Fruit fly (Drosophila melanogaster) whole organism, embryonic: ENCODE measurements around the gene CG4660.

Source experiments
- Atf3 ChIP-seq: fragments of 200-800 bp; sonication (Bioruptor generic); optimal IDR thresholded peaks from 3 replicates; lab custom pipeline; 2016; ENCODE audit warnings: missing biosample characterization, missing genetic modification characterization
- Blimp-1 ChIP-seq: fragments of 200-800 bp; sonication (Bioruptor generic); optimal IDR thresholded peaks from 3 replicates; lab custom pipeline; 2018; ENCODE audit warnings: missing biosample characterization, missing genetic modification characterization, mild to moderate bottlenecking, moderate library complexity, missing genetic modification reagents
- CG11085 ChIP-seq: fragments of 200-800 bp; sonication (Bioruptor generic); IDR thresholded peaks from 2 replicates; pipeline ENCODE4 v1.3.6; 2022; ENCODE audit warnings: missing biosample characterization, missing genetic modification characterization
- CG12659 ChIP-seq: fragments of 200-800 bp; sonication (Bioruptor generic); optimal IDR thresholded peaks from 3 replicates; lab custom pipeline; 2017; ENCODE audit warnings: mild to moderate bottlenecking, missing biosample characterization, missing genetic modification reagents, missing genetic modification characterization
- CG13624 ChIP-seq: fragments of 200-800 bp; sonication (Bioruptor generic); optimal IDR thresholded peaks from 2 replicates; lab custom pipeline; 2016; ENCODE audit warnings: missing biosample characterization, missing genetic modification characterization
- CG13894 ChIP-seq: fragments of 200-800 bp; sonication (Bioruptor generic); optimal IDR thresholded peaks from 3 replicates; lab custom pipeline; 2018; ENCODE audit warnings: missing biosample characterization, mild to moderate bottlenecking, missing genetic modification characterization, moderate library complexity
- CG15011 ChIP-seq: fragments of 200-800 bp; sonication (Bioruptor generic); optimal IDR thresholded peaks from 3 replicates; lab custom pipeline; 2018; ENCODE audit warnings: missing biosample characterization, mild to moderate bottlenecking, missing genetic modification characterization
- CG1602 ChIP-seq: fragments of 200-800 bp; sonication (Bioruptor generic); optimal IDR thresholded peaks from 3 replicates; lab custom pipeline; 2016; ENCODE audit warnings: missing biosample characterization, missing genetic modification characterization
- CG17328 ChIP-seq: fragments of 200-800 bp; sonication (Bioruptor generic); IDR thresholded peaks from 2 replicates; pipeline ENCODE4 v1.3.6; 2022; ENCODE audit warnings: missing biosample characterization, missing genetic modification characterization
- CG17612 ChIP-seq: fragments of 200-800 bp; sonication (Bioruptor generic); IDR thresholded peaks from 2 replicates; pipeline ENCODE4 v1.3.6; 2022; ENCODE audit warnings: missing biosample characterization, missing genetic modification characterization
- CG30403 ChIP-seq: fragments of 200-800 bp; sonication (Bioruptor generic); optimal IDR thresholded peaks from 3 replicates; lab custom pipeline; 2016; ENCODE audit warnings: missing biosample characterization, missing genetic modification characterization
- CG3163 ChIP-seq: fragments of 200-800 bp; sonication (Bioruptor generic); optimal IDR thresholded peaks from 3 replicates; lab custom pipeline; 2016; ENCODE audit warnings: missing biosample characterization, missing genetic modification characterization
- CG3838 ChIP-seq: fragments of 200-800 bp; sonication (Bioruptor generic); optimal IDR thresholded peaks from 3 replicates; lab custom pipeline; 2016; ENCODE audit warnings: missing biosample characterization, missing genetic modification characterization
- CG43689 ChIP-seq: fragments of 200-800 bp; sonication (Bioruptor generic); IDR thresholded peaks from 2 replicates; pipeline ENCODE4 v1.3.6; 2022; ENCODE audit warnings: missing biosample characterization, missing genetic modification characterization
- CG4820 ChIP-seq: fragments of 200-800 bp; sonication (Bioruptor generic); optimal IDR thresholded peaks from 3 replicates; lab custom pipeline; 2016; ENCODE audit warnings: missing biosample characterization, missing genetic modification characterization
- CG5953 ChIP-seq: fragments of 200-800 bp; sonication (Bioruptor generic); IDR thresholded peaks from 2 replicates; pipeline ENCODE4 v1.3.6; 2022; ENCODE audit warnings: missing biosample characterization, missing genetic modification characterization
- CG8478 ChIP-seq: fragments of >200 bp; optimal IDR thresholded peaks from 2 replicates; lab custom pipeline; 2018
- CG9727 ChIP-seq: fragments of 200-800 bp; sonication (Bioruptor generic); optimal IDR thresholded peaks from 3 replicates; lab custom pipeline; 2017; ENCODE audit warnings: missing biosample characterization, mild to moderate bottlenecking, missing genetic modification characterization
- CG9797 ChIP-seq: fragments of 200-800 bp; sonication (Bioruptor generic); optimal IDR thresholded peaks from 3 replicates; lab custom pipeline; 2018; ENCODE audit warnings: missing biosample characterization, mild to moderate bottlenecking, missing genetic modification characterization
- CG9817 ChIP-seq: fragments of 200-800 bp; sonication (Bioruptor generic); optimal IDR thresholded peaks from 2 replicates; lab custom pipeline; 2018; ENCODE audit warnings: missing biosample characterization, mild to moderate bottlenecking, missing genetic modification characterization, moderate library complexity
- Dip3 ChIP-seq: fragments of 200-800 bp; sonication (Bioruptor generic); optimal IDR thresholded peaks from 3 replicates; lab custom pipeline; 2016; ENCODE audit warnings: missing biosample characterization, missing genetic modification characterization
- Dp ChIP-seq: fragments of 200-800 bp; sonication (Bioruptor generic); optimal IDR thresholded peaks from 2 replicates; lab custom pipeline; 2018; ENCODE audit warnings: missing biosample characterization, mild to moderate bottlenecking, missing genetic modification characterization, moderate library complexity
- GATAe ChIP-seq: fragments of 200-800 bp; sonication (Bioruptor generic); conservative IDR thresholded peaks from 2 replicates; pipeline ENCODE4 v1.3.6; 2022; ENCODE audit warnings: missing biosample characterization, missing genetic modification characterization
- Gsc ChIP-seq: fragments of 200-800 bp; sonication (Bioruptor generic); IDR thresholded peaks from 2 replicates; pipeline ENCODE4 v1.3.6; 2022; ENCODE audit warnings: missing biosample characterization, missing genetic modification characterization
- HLHmδ ChIP-seq: fragments of 200-800 bp; sonication (Bioruptor generic); optimal IDR thresholded peaks from 2 replicates; lab custom pipeline; 2018; ENCODE audit warnings: missing biosample characterization, mild to moderate bottlenecking, missing genetic modification characterization, moderate library complexity
- Hand ChIP-seq: fragments of 200-800 bp; sonication (Bioruptor generic); optimal IDR thresholded peaks from 2 replicates; lab custom pipeline; 2017; ENCODE audit warnings: mild to moderate bottlenecking, missing biosample characterization, missing genetic modification reagents, missing genetic modification characterization
- Hmr ChIP-seq: fragments of 200-800 bp; sonication (Bioruptor generic); optimal IDR thresholded peaks from 3 replicates; lab custom pipeline; 2017; ENCODE audit warnings: mild to moderate bottlenecking, missing biosample characterization, missing genetic modification reagents, missing genetic modification characterization
- Hr51 ChIP-seq, 2 experiments: fragments of 200-800 bp; sonication (Bioruptor generic); optimal IDR thresholded peaks; 2 replicates in 1 of 2; 3 replicates in 1 of 2; lab custom pipeline; 2016 to 2018; ENCODE audit warnings: missing biosample characterization in 2 of 2, missing genetic modification characterization in 2 of 2, mild to moderate bottlenecking in 1 of 2, moderate library complexity in 1 of 2
- Hsf ChIP-seq: fragments of 200-800 bp; sonication (Bioruptor generic); optimal IDR thresholded peaks from 3 replicates; lab custom pipeline; 2016; ENCODE audit warnings: missing biosample characterization, missing genetic modification characterization
- Jarid2 ChIP-seq: fragments of 200-800 bp; sonication (Bioruptor generic); optimal IDR thresholded peaks from 3 replicates; lab custom pipeline; 2017; ENCODE audit warnings: mild to moderate bottlenecking, missing biosample characterization, missing genetic modification reagents, missing genetic modification characterization
- MESR4 ChIP-seq: fragments of 200-800 bp; sonication (Bioruptor generic); optimal IDR thresholded peaks from 2 replicates; lab custom pipeline; 2018; ENCODE audit warnings: missing biosample characterization, mild to moderate bottlenecking, missing genetic modification characterization, moderate library complexity
- Sox102F ChIP-seq: fragments of 200-800 bp; sonication (Bioruptor generic); optimal IDR thresholded peaks from 2 replicates; lab custom pipeline; 2018; ENCODE audit warnings: missing biosample characterization, mild to moderate bottlenecking, missing genetic modification characterization, moderate library complexity
- ab ChIP-seq: fragments of 200-800 bp; sonication (Bioruptor generic); optimal IDR thresholded peaks from 2 replicates; lab custom pipeline; 2016; ENCODE audit warnings: missing biosample characterization, missing genetic modification characterization
- ato ChIP-seq: fragments of 200-800 bp; sonication (Bioruptor generic); IDR thresholded peaks from 2 replicates; pipeline ENCODE4 v1.3.6; 2022; ENCODE audit warnings: missing biosample characterization, missing genetic modification characterization; ENCODE audit not compliant: partially characterized antibody
- az2 ChIP-seq: fragments of 200-800 bp; sonication (Bioruptor generic); optimal IDR thresholded peaks from 3 replicates; lab custom pipeline; 2016; ENCODE audit warnings: missing biosample characterization, missing genetic modification characterization
- bigmax ChIP-seq: fragments of 200-800 bp; sonication (Bioruptor generic); optimal IDR thresholded peaks from 2 replicates; lab custom pipeline; 2018; ENCODE audit warnings: missing biosample characterization, mild to moderate bottlenecking, missing genetic modification characterization
- cg ChIP-seq: fragments of 200-800 bp; sonication (Bioruptor generic); optimal IDR thresholded peaks from 3 replicates; lab custom pipeline; 2019; ENCODE audit warnings: missing biosample characterization, mild to moderate bottlenecking, missing genetic modification characterization, moderate library complexity
- ftz-f1 ChIP-seq: fragments of 200-800 bp; sonication (Bioruptor generic); optimal IDR thresholded peaks from 2 replicates; lab custom pipeline; 2016; ENCODE audit warnings: missing biosample characterization, missing genetic modification characterization
- gcm ChIP-seq: fragments of 200-800 bp; sonication (Bioruptor generic); optimal IDR thresholded peaks from 2 replicates; lab custom pipeline; 2019; ENCODE audit warnings: missing biosample characterization, mild to moderate bottlenecking, missing genetic modification characterization, moderate library complexity
- gem ChIP-seq: fragments of 200-800 bp; sonication (Bioruptor generic); optimal IDR thresholded peaks from 2 replicates; lab custom pipeline; 2019; ENCODE audit warnings: missing biosample characterization, mild to moderate bottlenecking, missing genetic modification characterization, moderate library complexity
- hkb ChIP-seq, 2 experiments: fragments of 200-800 bp in 1 of 2; fragments of >200 bp in 1 of 2; sonication (Bioruptor generic) in 1 of 2; IDR thresholded peaks in 1 of 2; optimal IDR thresholded peaks in 1 of 2; 2 replicates each; pipeline versions ENCODE4 v1.3.6 to Lab custom; 2017 to 2022; ENCODE audit warnings: missing biosample characterization in 1 of 2, missing genetic modification characterization in 1 of 2
- insv ChIP-seq, 2 experiments: fragments of 200-800 bp; sonication (Bioruptor generic); optimal IDR thresholded peaks; 3 replicates each; lab custom pipeline; 2016 to 2018; ENCODE audit warnings: missing biosample characterization in 2 of 2, missing genetic modification characterization in 2 of 2
- jigr1 ChIP-seq: fragments of 200-800 bp; sonication (Bioruptor generic); IDR thresholded peaks from 3 replicates; pipeline ENCODE4 v1.3.6; 2022; ENCODE audit warnings: missing biosample characterization, missing genetic modification characterization
- kni ChIP-seq: fragments of 200-800 bp; sonication (Bioruptor generic); optimal IDR thresholded peaks from 3 replicates; lab custom pipeline; 2017; ENCODE audit warnings: mild to moderate bottlenecking, missing biosample characterization, missing genetic modification reagents, missing genetic modification characterization
- maf-S ChIP-seq: fragments of 200-800 bp; sonication (Bioruptor generic); optimal IDR thresholded peaks from 2 replicates; lab custom pipeline; 2016; ENCODE audit warnings: missing biosample characterization, missing genetic modification characterization
- otp ChIP-seq: fragments of 200-800 bp; sonication (Bioruptor generic); IDR thresholded peaks from 3 replicates; pipeline ENCODE4, ENCODE4 v1.3.6; 2022; ENCODE audit warnings: missing biosample characterization, missing genetic modification characterization
- p53 ChIP-seq: fragments of 200-800 bp; sonication (Bioruptor generic); optimal IDR thresholded peaks from 2 replicates; lab custom pipeline; 2016; ENCODE audit warnings: missing biosample characterization, missing genetic modification characterization
- pros ChIP-seq: fragments of 200-800 bp; sonication (Bioruptor generic); optimal IDR thresholded peaks from 3 replicates; lab custom pipeline; 2019; ENCODE audit warnings: missing biosample characterization, mild to moderate bottlenecking, missing genetic modification characterization, moderate library complexity
- psq ChIP-seq: fragments of 200-800 bp; sonication (Bioruptor generic); optimal IDR thresholded peaks from 2 replicates; lab custom pipeline; 2017; ENCODE audit warnings: missing biosample characterization, missing genetic modification characterization
- ro ChIP-seq: fragments of 200-800 bp; sonication (Bioruptor generic); IDR thresholded peaks from 2 replicates; pipeline ENCODE4 v1.3.6; 2022; ENCODE audit warnings: missing biosample characterization, missing genetic modification characterization
- slbo ChIP-seq: fragments of 200-800 bp; sonication (Bioruptor generic); IDR thresholded peaks from 2 replicates; pipeline ENCODE4 v1.3.6; 2022; ENCODE audit warnings: missing biosample characterization, missing genetic modification characterization

CG4660 gene

DNA sequence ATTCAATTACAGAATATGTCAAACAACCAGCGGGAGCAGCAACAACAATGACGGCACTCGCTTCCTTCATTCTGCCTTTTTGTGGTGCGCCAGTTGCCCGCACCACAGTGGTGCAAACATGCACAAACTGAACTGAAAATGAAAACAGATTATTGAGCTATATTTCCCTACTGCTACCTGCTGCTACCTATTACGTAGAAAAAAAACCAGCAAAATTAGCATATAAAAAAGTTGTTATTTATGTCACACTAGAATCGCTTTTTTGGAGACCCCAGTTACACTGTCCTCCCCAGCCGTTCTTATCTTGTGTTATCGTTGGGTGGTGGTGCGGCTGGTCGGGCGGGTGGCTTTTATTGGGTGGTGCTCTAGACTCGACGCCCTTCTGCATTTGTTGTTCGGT, 16.4 kb upstream of the CG4660 start (continued):
- peak; percentile 38 for TF ChIP-seq CG13894 (tag; lab: Kevin White, UChicago)
- peak; percentile 73 for TF ChIP-seq CG13624 (GFP tag; lab: Kevin White, UChicago)
- TF ChIP-seq gem, result peak; percentile 85
- TF ChIP-seq CG1602 (GFP tag; lab: Kevin White, UChicago), result peak; percentile 77
- peak; percentile 17 for TF ChIP-seq Jarid2 (GFP tag; lab: Kevin White, UChicago)
- TF ChIP-seq CG12659 (GFP tag; lab: Kevin White, UChicago), result peak; percentile 65
- TF ChIP-seq maf-S, result peak; percentile 51
- TF ChIP-seq insv (GFP tag; optimal IDR thresholded peaks at IDR 0.05; lab: Kevin White, UChicago), result no peak
- peak; percentile 49 to 79 for TF ChIP-seq Hr51 (GFP tag; optimal IDR thresholded peaks at IDR 0.05; lab: Kevin White, UChicago)
- TF ChIP-seq ato (GFP tag; lab: Robert Waterston, UW), result no peak
- TF ChIP-seq CG15011 (GFP tag; lab: Kevin White, UChicago), result peak; percentile 55
- TF ChIP-seq Atf3 (GFP tag; lab: Kevin White, UChicago), result peak; percentile 50
- TF ChIP-seq CG11085 (GFP tag; lab: Robert Waterston, UW), result peak; percentile 59
- TF ChIP-seq Sox102F (GFP tag; lab: Kevin White, UChicago), result peak; percentile 83
- peak; percentile 78 for TF ChIP-seq CG30403 (GFP tag; lab: Kevin White, UChicago)
- TF ChIP-seq az2 (GFP tag; lab: Kevin White, UChicago), result peak; percentile 78
- TF ChIP-seq Gsc (GFP tag; lab: Robert Waterston, UW), result peak; percentile 63
- TF ChIP-seq MESR4 (GFP tag; lab: Kevin White, UChicago), result no peak
- peak; percentile 54 for TF ChIP-seq gcm (GFP tag; lab: Kevin White, UChicago)
- TF ChIP-seq CG4820 (GFP tag; lab: Kevin White, UChicago), result peak; percentile 78
- no peak for TF ChIP-seq CG9797 (GFP tag; lab: Kevin White, UChicago)
- TF ChIP-seq jigr1 (GFP tag; lab: Robert Waterston, UW), result peak; percentile 79
- TF ChIP-seq ro (GFP tag; lab: Robert Waterston, UW), result peak; percentile 76
- peak; percentile 88 for TF ChIP-seq CG17328
- TF ChIP-seq otp (GFP tag; lab: Robert Waterston, UW), result peak; percentile 89
- TF ChIP-seq ftz-f1 (GFP tag; lab: Kevin White, UChicago), result no peak
- peak; percentile 46 for TF ChIP-seq Hand
- TF ChIP-seq kni (GFP tag; lab: Kevin White, UChicago), result no peak
- peak; percentile 30 for TF ChIP-seq CG3163 (GFP tag; lab: Kevin White, UChicago)
- TF ChIP-seq bigmax (GFP tag; lab: Kevin White, UChicago), result no peak
- TF ChIP-seq hkb (optimal IDR thresholded peaks at IDR 0.05; lab: Kevin White, UChicago), result no peak
- peak; percentile 92 for TF ChIP-seq hkb (GFP tag; IDR thresholded peaks at IDR 0.05; lab: Robert Waterston, UW)
- no peak for TF ChIP-seq HLHmδ
- TF ChIP-seq CG5953 (GFP tag; lab: Robert Waterston, UW), result peak; percentile 79
- TF ChIP-seq CG43689 (GFP tag; lab: Robert Waterston, UW), result peak; percentile 56; the same call in 1 of the 2 replicates
- peak; percentile 83 for TF ChIP-seq Hmr (GFP tag; lab: Kevin White, UChicago)
- TF ChIP-seq CG8478 (lab: Kevin White, UChicago), result no peak
- TF ChIP-seq psq (GFP tag; lab: Kevin White, UChicago), result peak; percentile 41
- TF ChIP-seq Dp (GFP tag; lab: Kevin White, UChicago), result no peak
- peak; percentile 24 for TF ChIP-seq p53 (GFP tag; lab: Kevin White, UChicago)
- TF ChIP-seq CG3838 (GFP tag; lab: Kevin White, UChicago), result no peak
- no peak for TF ChIP-seq cg (GFP tag; lab: Kevin White, UChicago)
- TF ChIP-seq pros (GFP tag; lab: Kevin White, UChicago), result no peak
- TF ChIP-seq ab (GFP tag; lab: Kevin White, UChicago), result peak; percentile 43
- TF ChIP-seq CG17612 (GFP tag; lab: Robert Waterston, UW), result peak; percentile 81
- peak; percentile 78 for TF ChIP-seq Hsf (GFP tag; lab: Kevin White, UChicago)
- TF ChIP-seq Blimp-1 (GFP tag; lab: Kevin White, UChicago), result peak; percentile 81
- TF ChIP-seq GATAe (GFP tag; lab: Robert Waterston, UW), result peak; percentile 85
- peak; percentile 51 for TF ChIP-seq CG9817 (tag; lab: Kevin White, UChicago)
- peak; percentile 85 for TF ChIP-seq slbo (GFP tag; lab: Robert Waterston, UW)
- peak; percentile 67 for TF ChIP-seq Dip3 (GFP tag; lab: Kevin White, UChicago)
- peak; percentile 71 for TF ChIP-seq CG9727 (GFP tag; lab: Kevin White, UChicago)
